Fruit fly (Drosophila melanogaster): Measurements from ENCODE around the gene NimC4.
A peak's percentile ranks its signal among the peaks of the same experiment; 100 is the strongest.

Gene NimC4

dm6 chr2L:14094606-14095005 lies 47.2 kb downstream of the NimC4 start (continued):
- TF ChIP-seq CG3281 (GFP tag; optimal IDR thresholded peaks at IDR 0.05) (no peak), Lim3 (GFP tag; IDR thresholded peaks at IDR 0.05) (no peak), CG8089 (GFP tag; optimal IDR thresholded peaks at IDR 0.05) (peak; percentile 21), CG4730 (GFP tag; IDR thresholded peaks at IDR 0.05) (no peak), CG7556 (GFP tag; optimal IDR thresholded peaks at IDR 0.05) (no peak), pan (optimal IDR thresholded peaks at IDR 0.05) (no peak), pan (GFP tag; optimal IDR thresholded peaks at IDR 0.05 in 1 of 2, IDR thresholded peaks at IDR 0.05 in 1 of 2) (no peak), Oli (tag; optimal IDR thresholded peaks at IDR 0.05) (no peak), toy (GFP tag; IDR thresholded peaks at IDR 0.05) (no peak), CG17361 (GFP tag; IDR thresholded peaks at IDR 0.05) (no peak), CG15269 (tag; optimal IDR thresholded peaks at IDR 0.05) (no peak), sima (GFP tag; optimal IDR thresholded peaks at IDR 0.05) (no peak), CG5180 (GFP tag; optimal IDR thresholded peaks at IDR 0.05) (no peak), CG14014 (GFP tag; IDR thresholded peaks at IDR 0.05) (no peak), pum (GFP tag; optimal IDR thresholded peaks at IDR 0.05) (peak; percentile 25), CG18262 (tag; optimal IDR thresholded peaks at IDR 0.05) (no peak), mam (GFP tag; optimal IDR thresholded peaks at IDR 0.05) (peak; percentile 75), CG1233 (GFP tag; optimal IDR thresholded peaks at IDR 0.05) (no peak), vfl (GFP tag; optimal IDR thresholded peaks at IDR 0.05) (no peak), CG2889 (GFP tag; IDR thresholded peaks at IDR 0.05) (no peak), ken (GFP tag; IDR thresholded peaks at IDR 0.05) (no peak; the same call in 2 of the 3 replicates), CG17612 (GFP tag; IDR thresholded peaks at IDR 0.05) (peak; percentile 5; the same call in 1 of the 2 replicates), her (GFP tag; optimal IDR thresholded peaks at IDR 0.05) (no peak), Dp (GFP tag; optimal IDR thresholded peaks at IDR 0.05) (peak; percentile 88), maf-S (GFP tag; optimal IDR thresholded peaks at IDR 0.05) (peak; percentile 22), PHDP (tag; optimal IDR thresholded peaks at IDR 0.05) (no peak), CG17912 (GFP tag; optimal IDR thresholded peaks at IDR 0.05) (peak; percentile 12), crc (GFP tag; optimal IDR thresholded peaks at IDR 0.05) (no peak), Eip74EF (GFP tag; optimal IDR thresholded peaks at IDR 0.05) (no peak), gcm (GFP tag; optimal IDR thresholded peaks at IDR 0.05) (no peak), CG10959 (GFP tag; IDR thresholded peaks at IDR 0.05) (peak; percentile 48; the same call in 1 of the 2 replicates), lilli (GFP tag; optimal IDR thresholded peaks at IDR 0.05) (peak; percentile 45), mirr (GFP tag; optimal IDR thresholded peaks at IDR 0.05) (no peak), HmgZ (tag; optimal IDR thresholded peaks at IDR 0.05) (no peak), sim (GFP tag; IDR thresholded peaks at IDR 0.05) (no peak), CG8388 (GFP tag; optimal IDR thresholded peaks at IDR 0.05) (no peak), crol (GFP tag; IDR thresholded peaks at IDR 0.05) (peak; percentile 31; the same call in 1 of the 2 replicates), croc (GFP tag; conservative IDR thresholded peaks at IDR 0.05) (peak; percentile 16; the same call in 1 of the 3 replicates), Vsx1 (GFP tag; optimal IDR thresholded peaks at IDR 0.05) (no peak), tx (GFP tag; optimal IDR thresholded peaks at IDR 0.05) (peak; percentile 21), Ada2b (GFP tag; IDR thresholded peaks at IDR 0.05) (peak; percentile 26; the same call in 1 of the 2 replicates), CG12769 (tag; optimal IDR thresholded peaks at IDR 0.05) (no peak), dimm (GFP tag; IDR thresholded peaks at IDR 0.05) (no peak), Aef1 (GFP tag; IDR thresholded peaks at IDR 0.05) (no peak; the same call in 2 of the 3 replicates), CG8765 (GFP tag; IDR thresholded peaks at IDR 0.05) (no peak), Mad (GFP tag; optimal IDR thresholded peaks at IDR 0.05) (no peak), HLH4C (GFP tag; IDR thresholded peaks at IDR 0.05; ENCODE audit: partially characterized antibody) (0 out of 3 replicates have a peak, but pooled peaks have one; percentile 28), CG9437 (GFP tag; optimal IDR thresholded peaks at IDR 0.05) (no peak), slbo (GFP tag; IDR thresholded peaks at IDR 0.05) (no peak), jing (GFP tag; optimal IDR thresholded peaks at IDR 0.05) (no peak), CG8944 (GFP tag; optimal IDR thresholded peaks at IDR 0.05) (peak; percentile 53), B-H2 (GFP tag; optimal IDR thresholded peaks at IDR 0.05) (peak; percentile 26)
